Fruit fly (Drosophila melanogaster) whole organism, prepupa: Measurements from ENCODE around the gene skd.

ENCODE experiments used
- Blimp-1 ChIP-seq: fragments of 200-800 bp; sonication (Bioruptor generic); optimal IDR thresholded peaks from 3 replicates; lab custom pipeline; 2017; ENCODE audit warnings: missing biosample characterization, missing genetic modification characterization, mild to moderate bottlenecking, moderate library complexity, missing genetic modification reagents
- CG10669 ChIP-seq: fragments of 200-800 bp; sonication (Bioruptor generic); optimal IDR thresholded peaks from 3 replicates; lab custom pipeline; 2018; ENCODE audit warnings: missing biosample characterization, mild to moderate bottlenecking, missing genetic modification characterization, moderate library complexity
- CG11902 ChIP-seq: fragments of 200-800 bp; sonication (Bioruptor generic); optimal IDR thresholded peaks from 3 replicates; lab custom pipeline; 2016; ENCODE audit warnings: missing biosample characterization, missing genetic modification characterization
- CG1621 ChIP-seq: fragments of 200-800 bp; sonication (Bioruptor generic); optimal IDR thresholded peaks from 3 replicates; lab custom pipeline; 2018; ENCODE audit warnings: missing biosample characterization, mild to moderate bottlenecking, missing genetic modification characterization
- CG16779 ChIP-seq: fragments of 200-800 bp; sonication (Bioruptor generic); optimal IDR thresholded peaks from 3 replicates; lab custom pipeline; 2017; ENCODE audit warnings: missing biosample characterization, mild to moderate bottlenecking, missing genetic modification characterization
- CG31627 ChIP-seq: fragments of 200-800 bp; sonication (Bioruptor generic); optimal IDR thresholded peaks from 3 replicates; lab custom pipeline; 2016; ENCODE audit warnings: missing biosample characterization, missing genetic modification characterization
- CG32006 ChIP-seq: fragments of 200-800 bp; sonication (Bioruptor generic); optimal IDR thresholded peaks from 3 replicates; lab custom pipeline; 2017; ENCODE audit warnings: missing biosample characterization, mild to moderate bottlenecking, missing genetic modification characterization
- CG3919 ChIP-seq: fragments of 200-800 bp; sonication (Bioruptor generic); optimal IDR thresholded peaks from 3 replicates; lab custom pipeline; 2016; ENCODE audit warnings: missing biosample characterization, missing genetic modification characterization
- CG4318 ChIP-seq: fragments of 200-800 bp; sonication (Bioruptor generic); optimal IDR thresholded peaks from 3 replicates; lab custom pipeline; 2017; ENCODE audit warnings: missing biosample characterization, mild to moderate bottlenecking, missing genetic modification characterization
- CG6808 ChIP-seq: fragments of 200-800 bp; sonication (Bioruptor generic); optimal IDR thresholded peaks from 3 replicates; lab custom pipeline; 2017; ENCODE audit warnings: missing biosample characterization, missing genetic modification characterization, mild to moderate bottlenecking, moderate library complexity, missing genetic modification reagents
- CG6854 ChIP-seq: fragments of 200-800 bp; sonication (Bioruptor generic); optimal IDR thresholded peaks from 2 replicates; lab custom pipeline; 2017; ENCODE audit warnings: missing biosample characterization, mild to moderate bottlenecking, missing genetic modification characterization
- CG7368 ChIP-seq: fragments of 200-800 bp; sonication (Bioruptor generic); optimal IDR thresholded peaks from 3 replicates; lab custom pipeline; 2016; ENCODE audit warnings: missing biosample characterization, missing genetic modification characterization
- CG9139 ChIP-seq: fragments of 200-800 bp; sonication (Bioruptor generic); optimal IDR thresholded peaks from 3 replicates; lab custom pipeline; 2017; ENCODE audit warnings: missing biosample characterization, mild to moderate bottlenecking, missing genetic modification characterization
- Eip78C ChIP-seq: fragments of 200-800 bp; sonication (Bioruptor generic); peaks from one replicate; lab custom pipeline; 2016; ENCODE audit warnings: missing biosample characterization, missing genetic modification characterization
- Eip93F ChIP-seq: fragments of 200-800 bp; sonication (Bioruptor generic); optimal IDR thresholded peaks from 2 replicates; lab custom pipeline; 2016; ENCODE audit warnings: missing biosample characterization, mild to moderate bottlenecking, missing genetic modification characterization
- Gug ChIP-seq: fragments of 200-800 bp; sonication (Bioruptor generic); IDR thresholded peaks from 2 replicates; pipeline ENCODE4 v1.3.6; 2022; ENCODE audit warnings: missing biosample characterization, missing genetic modification characterization
- Hr38 ChIP-seq: sonication (Bioruptor generic); optimal IDR thresholded peaks from 2 replicates; lab custom pipeline; 2016; ENCODE audit warnings: missing biosample characterization, missing genetic modification characterization
- Hr39 ChIP-seq: fragments of 200-800 bp; sonication (Bioruptor generic); optimal IDR thresholded peaks from 2 replicates; lab custom pipeline; 2016; ENCODE audit warnings: missing biosample characterization, missing genetic modification characterization
- Hr4 ChIP-seq: fragments of 200-800 bp; sonication (Bioruptor generic); optimal IDR thresholded peaks from 3 replicates; lab custom pipeline; 2016; ENCODE audit warnings: missing biosample characterization, missing genetic modification characterization
- Met ChIP-seq: fragments of 200-800 bp; sonication (Bioruptor generic); optimal IDR thresholded peaks from 3 replicates; lab custom pipeline; 2016; ENCODE audit warnings: missing biosample characterization, missing genetic modification characterization
- OdsH ChIP-seq: fragments of 200-800 bp; sonication (Bioruptor generic); optimal IDR thresholded peaks from 3 replicates; lab custom pipeline; 2016; ENCODE audit warnings: missing biosample characterization, missing genetic modification characterization
- Smox ChIP-seq: fragments of 200-800 bp; sonication (Bioruptor generic); optimal IDR thresholded peaks from 3 replicates; lab custom pipeline; 2016; ENCODE audit warnings: missing biosample characterization, missing genetic modification characterization
- Sox14 ChIP-seq: fragments of 200-800 bp; sonication (Bioruptor generic); optimal IDR thresholded peaks from 3 replicates; lab custom pipeline; 2016; ENCODE audit warnings: missing biosample characterization, missing genetic modification characterization
- Sox15 ChIP-seq: fragments of 200-800 bp; sonication (Bioruptor generic); optimal IDR thresholded peaks from 3 replicates; lab custom pipeline; 2016; ENCODE audit warnings: missing biosample characterization, missing genetic modification characterization
- achi ChIP-seq: fragments of 200-800 bp; sonication (Bioruptor generic); optimal IDR thresholded peaks from 3 replicates; lab custom pipeline; 2016; ENCODE audit warnings: missing biosample characterization, missing genetic modification characterization
- acj6 ChIP-seq: fragments of 200-800 bp; sonication (Bioruptor generic); optimal IDR thresholded peaks from 3 replicates; lab custom pipeline; 2016; ENCODE audit warnings: missing biosample characterization, missing genetic modification characterization
- cyc ChIP-seq: fragments of 200-800 bp; sonication (Bioruptor generic); optimal IDR thresholded peaks from 3 replicates; lab custom pipeline; 2016; ENCODE audit warnings: missing biosample characterization, missing genetic modification characterization
- dac ChIP-seq: fragments of 200-800 bp; sonication (Bioruptor generic); optimal IDR thresholded peaks from 2 replicates; lab custom pipeline; 2017; ENCODE audit warnings: missing biosample characterization, mild to moderate bottlenecking, missing genetic modification characterization
- eg ChIP-seq: fragments of 200-800 bp; sonication (Bioruptor generic); IDR thresholded peaks from 3 replicates; pipeline ENCODE4 v1.3.6; 2022; ENCODE audit warnings: missing biosample characterization, missing genetic modification characterization
- esn ChIP-seq: fragments of 200-800 bp; sonication (Bioruptor generic); optimal IDR thresholded peaks from 2 replicates; lab custom pipeline; 2016; ENCODE audit warnings: missing biosample characterization, mild to moderate bottlenecking, missing genetic modification characterization, moderate library complexity
- fkh ChIP-seq: fragments of 200-800 bp; sonication (Bioruptor generic); optimal IDR thresholded peaks from 3 replicates; lab custom pipeline; 2017; ENCODE audit warnings: missing biosample characterization, mild to moderate bottlenecking, missing genetic modification characterization, moderate library complexity
- pdm3 ChIP-seq: fragments of 200-800 bp; sonication (Bioruptor generic); optimal IDR thresholded peaks from 3 replicates; lab custom pipeline; 2016; ENCODE audit warnings: missing biosample characterization, missing genetic modification characterization
- spab ChIP-seq: fragments of 200-800 bp; sonication (Bioruptor generic); optimal IDR thresholded peaks from 2 replicates; lab custom pipeline; 2017; ENCODE audit warnings: missing biosample characterization, mild to moderate bottlenecking, missing genetic modification characterization, missing genetic modification reagents
- ss ChIP-seq, 2 experiments: fragments of 200-800 bp; sonication (Bioruptor generic); optimal IDR thresholded peaks; 2 replicates in 1 of 2; 3 replicates in 1 of 2; lab custom pipeline; 2017 to 2018; ENCODE audit warnings: mild to moderate bottlenecking in 2 of 2, missing biosample characterization in 2 of 2, missing genetic modification characterization in 2 of 2, moderate library complexity in 1 of 2
- svp ChIP-seq: fragments of 200-800 bp; sonication (Bioruptor generic); peaks from one replicate; lab custom pipeline; 2016; ENCODE audit warnings: missing biosample characterization, missing genetic modification characterization

Gene skd

dm6 chr3L:20949371-20950135 lies 77.7 kb downstream of the skd start, which contains the start of gene fng (continued):
- TF ChIP-seq CG6808 (GFP tag; lab: Kevin White, UChicago) (no peak), CG7368 (GFP tag; lab: Kevin White, UChicago) (no peak), CG3919 (peak; percentile 16), acj6 (GFP tag; lab: Kevin White, UChicago) (no peak), spab (no peak), Hr4 (GFP tag; lab: Kevin White, UChicago) (no peak), CG1621 (tag; lab: Kevin White, UChicago) (no peak), Sox14 (GFP tag; lab: Kevin White, UChicago) (peak; percentile 13), CG6854 (GFP tag; lab: Kevin White, UChicago) (no peak), CG4318 (GFP tag; lab: Kevin White, UChicago) (no peak), Sox15 (GFP tag; lab: Kevin White, UChicago) (no peak), OdsH (GFP tag; lab: Kevin White, UChicago) (no peak), CG32006 (GFP tag; lab: Kevin White, UChicago) (no peak), CG31627 (GFP tag; lab: Kevin White, UChicago) (no peak), CG11902 (GFP tag; lab: Kevin White, UChicago) (no peak), Smox (GFP tag; lab: Kevin White, UChicago) (no peak), CG10669 (GFP tag; lab: Kevin White, UChicago) (no peak), esn (GFP tag; lab: Kevin White, UChicago) (peak; percentile 42), CG9139 (GFP tag; lab: Kevin White, UChicago) (no peak)

- TF ChIP-seq CG4318 (GFP tag; lab: Kevin White, UChicago) (no peak), CG31627 (GFP tag; lab: Kevin White, UChicago) (peak; percentile 12), Eip78C (GFP tag; lab: Kevin White, UChicago) (peak; percentile 75), CG10669 (GFP tag; lab: Kevin White, UChicago) (no peak), Hr39 (GFP tag; lab: Kevin White, UChicago) (peak; percentile 26), svp (GFP tag; lab: Kevin White, UChicago) (peak; percentile 65), CG16779 (tag; lab: Kevin White, UChicago) (no peak), cyc (peak; percentile 18), Hr38 (GFP tag; lab: Kevin White, UChicago) (no peak), esn (GFP tag; lab: Kevin White, UChicago) (peak; percentile 27), Met (GFP tag; lab: Kevin White, UChicago) (peak; percentile 10), Gug (GFP tag; lab: Robert Waterston, UW) (no peak)
Observed at dm6 chr3L:20948404-20948803, 78.8 kb downstream of the skd start.

dm6 chr3L:20946944-20947343 lies 80.3 kb downstream of the skd start:
- TF ChIP-seq ss (GFP tag; optimal IDR thresholded peaks at IDR 0.05; lab: Kevin White, UChicago) = peak in 1 of 2 experiments; percentile 35
- TF ChIP-seq eg = 0 out of 3 replicates have a peak, but pooled peaks have one; percentile 3
- no peak for TF ChIP-seq OdsH (GFP tag; lab: Kevin White, UChicago)
- no peak for TF ChIP-seq Blimp-1 (GFP tag; lab: Kevin White, UChicago)
- peak; percentile 63 for TF ChIP-seq svp (GFP tag; lab: Kevin White, UChicago)
- no peak for TF ChIP-seq Eip78C (GFP tag; lab: Kevin White, UChicago)
- TF ChIP-seq achi = no peak
- TF ChIP-seq CG11902 (GFP tag; lab: Kevin White, UChicago) = no peak

dm6 chr3L:20946054-20946453 lies 81.2 kb downstream of the skd start:
- no peak for TF ChIP-seq CG6854 (GFP tag; lab: Kevin White, UChicago)
- no peak for TF ChIP-seq ss (GFP tag; optimal IDR thresholded peaks at IDR 0.05; lab: Kevin White, UChicago)
- TF ChIP-seq pdm3 (GFP tag; lab: Kevin White, UChicago) = no peak
- no peak for TF ChIP-seq spab
- TF ChIP-seq Eip93F (GFP tag; lab: Kevin White, UChicago) = no peak
- no peak for TF ChIP-seq CG1621 (tag; lab: Kevin White, UChicago)
- TF ChIP-seq dac (GFP tag; lab: Kevin White, UChicago) = no peak
- TF ChIP-seq fkh = no peak
- TF ChIP-seq CG6808 (GFP tag; lab: Kevin White, UChicago) = no peak
- TF ChIP-seq Sox15 (GFP tag; lab: Kevin White, UChicago) = no peak
